Worm (Caenorhabditis elegans): ENCODE measurements around the gene Y73B6BL.44.

The Y73B6BL.44 gene

DNA sequence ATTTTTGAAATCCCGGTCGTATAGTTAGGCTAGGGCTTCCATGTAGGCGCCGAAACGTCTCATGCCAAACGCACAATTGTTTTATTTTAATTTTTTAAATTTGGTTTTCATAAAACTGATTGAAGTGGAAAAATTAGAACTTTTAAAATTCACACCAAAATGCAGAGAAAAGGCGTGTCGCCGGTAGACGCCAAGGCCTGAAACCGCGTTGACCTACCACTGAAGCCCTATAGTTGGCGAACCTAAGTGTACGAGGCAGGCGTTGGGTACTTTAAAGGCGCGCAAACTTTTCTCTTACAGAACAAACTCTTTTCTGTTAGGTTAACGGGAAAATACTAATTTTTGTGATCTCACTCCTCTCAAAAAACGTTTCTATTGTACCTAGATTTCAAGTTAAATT, at the start of gene Y73B6BL.44:
Gene Y73B6BL.44 (plus strand): TSS at position 301 of the 400 bp plus-strand sequence.
- TF ChIP-seq snpc-4 (tag; optimal IDR thresholded peaks at IDR 0.05) (no peak), ceh-16 (tag; optimal IDR thresholded peaks at IDR 0.05) (no peak), sem-4 (tag; optimal IDR thresholded peaks at IDR 0.05) (no peak), lin-13 (GFP tag; optimal IDR thresholded peaks at IDR 0.05) (no peak), blmp-1 (tag; optimal IDR thresholded peaks at IDR 0.05; ENCODE audit: insufficient read depth) (no peak), alr-1 (tag; optimal IDR thresholded peaks at IDR 0.05) (no peak), peb-1 (tag; optimal IDR thresholded peaks at IDR 0.05) (no peak), unc-55 (GFP tag; optimal IDR thresholded peaks at IDR 0.05) (no peak), nhr-11 (tag; optimal IDR thresholded peaks at IDR 0.05) (no peak), ama-1 (optimal IDR thresholded peaks at IDR 0.05) (no peak), C34F6.9 (tag; optimal IDR thresholded peaks at IDR 0.05) (no peak), ceh-82 (tag; optimal IDR thresholded peaks at IDR 0.05) (no peak), mab-5 (tag; optimal IDR thresholded peaks at IDR 0.05) (no peak), nhr-21 (tag; optimal IDR thresholded peaks at IDR 0.05) (no peak), mbf-1 (tag; optimal IDR thresholded peaks at IDR 0.05) (no peak), crh-2 (tag; optimal IDR thresholded peaks at IDR 0.05) (no peak), egl-27 (tag; optimal IDR thresholded peaks at IDR 0.05) (no peak)

ce11 chrIV:6457472-6457871, 35.9 kb upstream of the Y73B6BL.44 start, which contains the start of gene lgc-10:
lgc-10 (minus strand) TSS chrIV:6457572.
- TF ChIP-seq R02D3.7 (tag; optimal IDR thresholded peaks at IDR 0.05) (no peak), C34F6.9 (tag; optimal IDR thresholded peaks at IDR 0.05) (no peak), nhr-237 (tag; optimal IDR thresholded peaks at IDR 0.05) (no peak), crh-2 (tag; optimal IDR thresholded peaks at IDR 0.05) (no peak), ceh-82 (tag; optimal IDR thresholded peaks at IDR 0.05) (no peak), egl-27 (tag; optimal IDR thresholded peaks at IDR 0.05) (no peak), mbf-1 (tag; optimal IDR thresholded peaks at IDR 0.05) (no peak), unc-62 (GFP tag; optimal IDR thresholded peaks at IDR 0.05) (no peak), lsy-2 (tag; optimal IDR thresholded peaks at IDR 0.05) (no peak), gmeb-1 (tag; optimal IDR thresholded peaks at IDR 0.05) (no peak), alr-1 (tag; optimal IDR thresholded peaks at IDR 0.05) (no peak), skn-1 (tag; optimal IDR thresholded peaks at IDR 0.05) (no peak), nhr-12 (tag; optimal IDR thresholded peaks at IDR 0.05) (no peak), ZK546.5 (tag; optimal IDR thresholded peaks at IDR 0.05) (no peak), nhr-25 (tag; optimal IDR thresholded peaks at IDR 0.05) (no peak), lin-39 (tag; optimal IDR thresholded peaks at IDR 0.05) (no peak), elt-3 (tag; optimal IDR thresholded peaks at IDR 0.05) (no peak), lin-11 (tag; optimal IDR thresholded peaks at IDR 0.05) (no peak), nhr-129 (tag; optimal IDR thresholded peaks at IDR 0.05) (no peak)

ce11 chrIV:6460596-6460995, 32.8 kb upstream of the Y73B6BL.44 start:
- TF ChIP-seq mab-5 (tag; optimal IDR thresholded peaks at IDR 0.05) (no peak), C34F6.9 (tag; optimal IDR thresholded peaks at IDR 0.05) (no peak), unc-62 (GFP tag; optimal IDR thresholded peaks at IDR 0.05) (no peak), lin-13 (GFP tag; optimal IDR thresholded peaks at IDR 0.05) (no peak), aly-2 (tag; optimal IDR thresholded peaks at IDR 0.05) (no peak), nhr-25 (tag; optimal IDR thresholded peaks at IDR 0.05) (no peak), gmeb-1 (tag; optimal IDR thresholded peaks at IDR 0.05) (no peak), nhr-77 (tag; optimal IDR thresholded peaks at IDR 0.05) (no peak), zag-1 (tag; optimal IDR thresholded peaks at IDR 0.05) (no peak)

ce11 chrIV:6464005-6464404, 29.4 kb upstream of the Y73B6BL.44 start, which contains the start of gene acr-25:
acr-25 (plus strand) TSS chrIV:6464305.
- TF ChIP-seq mdl-1 (tag; optimal IDR thresholded peaks at IDR 0.05) (no peak), mab-5 (tag; optimal IDR thresholded peaks at IDR 0.05) (no peak), elt-3 (tag; optimal IDR thresholded peaks at IDR 0.05) (no peak), snpc-4 (tag; optimal IDR thresholded peaks at IDR 0.05) (no peak), F13H6.1 (tag; optimal IDR thresholded peaks at IDR 0.05) (no peak), R02D3.7 (tag; optimal IDR thresholded peaks at IDR 0.05) (no peak), nhr-21 (tag; optimal IDR thresholded peaks at IDR 0.05) (no peak), alr-1 (tag; optimal IDR thresholded peaks at IDR 0.05) (no peak), zag-1 (tag; optimal IDR thresholded peaks at IDR 0.05) (no peak)

DNA sequence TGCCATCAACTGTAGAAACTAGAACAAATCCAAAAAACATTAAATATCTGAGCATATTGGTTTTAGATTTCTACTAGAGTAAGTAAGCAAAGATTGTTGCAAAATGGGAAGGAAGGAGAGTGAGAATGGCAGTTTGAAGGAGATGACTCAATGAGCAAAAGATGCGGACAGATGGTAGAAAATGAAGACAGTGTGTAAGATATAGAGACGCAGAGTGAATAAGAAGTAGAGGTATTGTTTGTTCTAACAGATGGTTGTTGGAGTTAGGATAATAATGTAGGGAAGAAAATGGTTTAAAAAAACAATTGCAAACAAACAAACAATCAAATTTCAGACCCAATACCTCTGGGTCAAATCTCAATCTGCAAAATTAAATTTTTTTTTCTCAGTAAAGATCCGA, 22.2 kb upstream of the Y73B6BL.44 start, which contains the start of gene tmed-13:
Gene tmed-13 (minus strand): TSS at position 169 of the 400 bp plus-strand sequence.
- TF ChIP-seq ceh-16 (tag; optimal IDR thresholded peaks at IDR 0.05) (no peak), elt-1 (tag; optimal IDR thresholded peaks at IDR 0.05) (no peak), snpc-4 (tag; optimal IDR thresholded peaks at IDR 0.05) (no peak), aly-2 (tag; optimal IDR thresholded peaks at IDR 0.05) (no peak), unc-62 (GFP tag; optimal IDR thresholded peaks at IDR 0.05) (no peak), R02D3.7 (tag; optimal IDR thresholded peaks at IDR 0.05) (no peak)
